Fruit fly (Drosophila melanogaster): ENCODE data around the gene Pop1.

The Pop1 gene

dm6 chrX:5665902-5666301 is 43.5 kb downstream of the Pop1 start, which contains the start of the genes Sirt4 and CG4119 (continued):
- TF ChIP-seq Drgx (GFP tag; IDR thresholded peaks at IDR 0.05) (no peak), dm (GFP tag; optimal IDR thresholded peaks at IDR 0.05) (peak; percentile 64), hth (optimal IDR thresholded peaks at IDR 0.05) (no peak), CG1603 (tag; optimal IDR thresholded peaks at IDR 0.05) (peak; percentile 69), p53 (GFP tag; optimal IDR thresholded peaks at IDR 0.05) (no peak), CG14667 (GFP tag; IDR thresholded peaks at IDR 0.05) (no peak), CG8290 (GFP tag; optimal IDR thresholded peaks at IDR 0.05) (peak; percentile 16), CG8290 (tag; optimal IDR thresholded peaks at IDR 0.05) (peak in 1 of 2 experiments; percentile 78), eyg (GFP tag; optimal IDR thresholded peaks at IDR 0.05) (no peak), abd-A (tag; optimal IDR thresholded peaks at IDR 0.05) (no peak), unc-4 (GFP tag; IDR thresholded peaks at IDR 0.05; ENCODE audit: partially characterized antibody) (peak; percentile 92), ERR (GFP tag; optimal IDR thresholded peaks at IDR 0.05) (no peak), stwl (tag; optimal IDR thresholded peaks at IDR 0.05) (peak; percentile 66), CG1792 (GFP tag; optimal IDR thresholded peaks at IDR 0.05) (peak; percentile 12), CG30020 (tag; optimal IDR thresholded peaks at IDR 0.05) (peak; percentile 5), CG3847 (GFP tag; IDR thresholded peaks at IDR 0.05) (peak; percentile 48), CG15514 (GFP tag; optimal IDR thresholded peaks at IDR 0.05) (peak; percentile 95), pita (GFP tag; optimal IDR thresholded peaks at IDR 0.05) (no peak), CG2116 (GFP tag; optimal IDR thresholded peaks at IDR 0.05) (peak; percentile 86), CG33213 (GFP tag; optimal IDR thresholded peaks at IDR 0.05) (peak; percentile 25), CoRest (tag; optimal IDR thresholded peaks at IDR 0.05) (peak; percentile 14), ato (GFP tag; IDR thresholded peaks at IDR 0.05; ENCODE audit: partially characterized antibody) (peak; percentile 98), CG14710 (tag; optimal IDR thresholded peaks at IDR 0.05) (peak; percentile 40), Sry-δ (GFP tag; optimal IDR thresholded peaks at IDR 0.05) (peak; percentile 99), Bgb (GFP tag; IDR thresholded peaks at IDR 0.05; ENCODE audit: partially characterized antibody) (peak; percentile 99), oc (tag; optimal IDR thresholded peaks at IDR 0.05) (peak; percentile 17), Bdp1 (GFP tag; optimal IDR thresholded peaks at IDR 0.05) (no peak), CG8359 (GFP tag; optimal IDR thresholded peaks at IDR 0.05; ENCODE audit: borderline replicate concordance) (no peak), run (tag; optimal IDR thresholded peaks at IDR 0.05) (no peak), Abd-B (GFP tag; optimal IDR thresholded peaks at IDR 0.05) (no peak), CG11247 (GFP tag; IDR thresholded peaks at IDR 0.05) (peak; percentile 36; the same call in 1 of the 2 replicates), inv (GFP tag; IDR thresholded peaks at IDR 0.05; ENCODE audit: partially characterized antibody) (peak; percentile 94), CG32532 (GFP tag; IDR thresholded peaks at IDR 0.05) (peak; percentile 58; the same call in 1 of the 2 replicates), Dek (tag; optimal IDR thresholded peaks at IDR 0.05) (peak; percentile 9), CG7745 (tag; optimal IDR thresholded peaks at IDR 0.05) (no peak), row (GFP tag; IDR thresholded peaks at IDR 0.05) (peak; percentile 60), E2f1 (GFP tag; IDR thresholded peaks at IDR 0.05) (0 out of 2 replicates have a peak, but pooled peaks have one; percentile 8), ash1 (GFP tag; optimal IDR thresholded peaks at IDR 0.05) (no peak), CG6791 (GFP tag; IDR thresholded peaks at IDR 0.05; ENCODE audit: partially characterized antibody) (peak; percentile 98), tx (GFP tag; optimal IDR thresholded peaks at IDR 0.05) (peak; percentile 26), CG9727 (GFP tag; optimal IDR thresholded peaks at IDR 0.05) (peak; percentile 9), CG14050 (GFP tag; IDR thresholded peaks at IDR 0.05) (no peak), pzg (GFP tag; optimal IDR thresholded peaks at IDR 0.05) (peak; percentile 93), sug (tag; optimal IDR thresholded peaks at IDR 0.05) (peak; percentile 63), CG34376 (GFP tag; optimal IDR thresholded peaks at IDR 0.05) (peak; percentile 40), Ets97D (GFP tag; optimal IDR thresholded peaks at IDR 0.05) (peak; percentile 72), unpg (GFP tag; optimal IDR thresholded peaks at IDR 0.05) (no peak), CG3995 (GFP tag; optimal IDR thresholded peaks at IDR 0.05) (peak; percentile 16)
